Worm (Caenorhabditis elegans): ENCODE results near the gene F15B9.10.

- TF ChIP-seq ceh-16 (tag; optimal IDR thresholded peaks at IDR 0.05) (no peak), sma-3 (GFP tag; optimal IDR thresholded peaks at IDR 0.05) (no peak), nhr-11 (tag; optimal IDR thresholded peaks at IDR 0.05) (no peak), nhr-237 (tag; optimal IDR thresholded peaks at IDR 0.05) (no peak), skn-1 (tag; optimal IDR thresholded peaks at IDR 0.05) (no peak), C34F6.9 (tag; optimal IDR thresholded peaks at IDR 0.05) (no peak), fos-1 (tag; optimal IDR thresholded peaks at IDR 0.05) (no peak), unc-62 (GFP tag; optimal IDR thresholded peaks at IDR 0.05) (no peak), egl-27 (tag; optimal IDR thresholded peaks at IDR 0.05) (no peak), ztf-11 (tag; optimal IDR thresholded peaks at IDR 0.05) (no peak), lsy-2 (tag; optimal IDR thresholded peaks at IDR 0.05) (no peak), ceh-82 (tag; optimal IDR thresholded peaks at IDR 0.05) (no peak), nhr-77 (tag; optimal IDR thresholded peaks at IDR 0.05) (no peak), zag-1 (tag; optimal IDR thresholded peaks at IDR 0.05) (no peak)
Observed at ce11 chrV:12999559-12999958, 9.2 kb downstream of the F15B9.10 start, which contains the start of gene far-4.

Measured in whole organism, L2 larva.